Fruit fly (Drosophila melanogaster): ENCODE data around the gene CG33298.
A peak's percentile ranks its signal among the peaks of the same experiment; 100 is the strongest.

CG33298 gene

dm6 chr2L:9448322-9449256, 46.7 kb upstream of the CG33298 start (continued):
- TF ChIP-seq CG8119 (GFP tag; IDR thresholded peaks at IDR 0.05): no peak
- no peak for TF ChIP-seq fd85E (GFP tag; optimal IDR thresholded peaks at IDR 0.05)
- no peak for TF ChIP-seq CG10631 (GFP tag; optimal IDR thresholded peaks at IDR 0.05)
- TF ChIP-seq Eip75B (GFP tag; optimal IDR thresholded peaks at IDR 0.05): peak; percentile 70
- no peak for TF ChIP-seq CG34406 (GFP tag; optimal IDR thresholded peaks at IDR 0.05)
- TF ChIP-seq CG11902 (GFP tag; optimal IDR thresholded peaks at IDR 0.05): peak; percentile 30
- TF ChIP-seq Sox15 (GFP tag; optimal IDR thresholded peaks at IDR 0.05): peak; percentile 31
- peak; percentile 51 for TF ChIP-seq Eip78C (GFP tag)
- TF ChIP-seq Hr4 (GFP tag; optimal IDR thresholded peaks at IDR 0.05): peak; percentile 19
- no peak for TF ChIP-seq Lpt (GFP tag; optimal IDR thresholded peaks at IDR 0.05)
- TF ChIP-seq CG6163 (GFP tag; IDR thresholded peaks at IDR 0.05): no peak
- TF ChIP-seq Sox102F (GFP tag; optimal IDR thresholded peaks at IDR 0.05): no peak
- no peak for TF ChIP-seq Eip93F (GFP tag; optimal IDR thresholded peaks at IDR 0.05)
- TF ChIP-seq acj6 (GFP tag; optimal IDR thresholded peaks at IDR 0.05): peak; percentile 9
- no peak for TF ChIP-seq CG15336 (GFP tag; IDR thresholded peaks at IDR 0.05)
- peak; percentile 20 for TF ChIP-seq OdsH (GFP tag; optimal IDR thresholded peaks at IDR 0.05)
- TF ChIP-seq fkh (GFP tag; optimal IDR thresholded peaks at IDR 0.05): no peak
- TF ChIP-seq CG32006 (GFP tag; optimal IDR thresholded peaks at IDR 0.05): peak; percentile 43
- no peak for TF ChIP-seq dac (GFP tag; optimal IDR thresholded peaks at IDR 0.05)
- TF ChIP-seq Hr39 (GFP tag; optimal IDR thresholded peaks at IDR 0.05): peak; percentile 57
- TF ChIP-seq Hr38 (GFP tag; optimal IDR thresholded peaks at IDR 0.05): no peak
- TF ChIP-seq CG10669 (GFP tag; optimal IDR thresholded peaks at IDR 0.05): no peak

- peak; percentile 79 for TF ChIP-seq CG16779 (tag; optimal IDR thresholded peaks at IDR 0.05)
- TF ChIP-seq cyc (GFP tag; optimal IDR thresholded peaks at IDR 0.05): peak; percentile 92
- peak; percentile 93 for TF ChIP-seq CG7368 (GFP tag; optimal IDR thresholded peaks at IDR 0.05)
- TF ChIP-seq vri (GFP tag; optimal IDR thresholded peaks at IDR 0.05): peak; percentile 90
- peak; percentile 89 for TF ChIP-seq CG9139 (GFP tag; optimal IDR thresholded peaks at IDR 0.05)
- peak; percentile 93 for TF ChIP-seq CG6163 (GFP tag; IDR thresholded peaks at IDR 0.05)
- peak; percentile 96 for TF ChIP-seq achi (GFP tag; optimal IDR thresholded peaks at IDR 0.05)
- peak; percentile 89 for TF ChIP-seq CG1621 (tag; optimal IDR thresholded peaks at IDR 0.05)
- TF ChIP-seq acj6 (GFP tag; optimal IDR thresholded peaks at IDR 0.05): peak; percentile 96
- peak; percentile 86 for TF ChIP-seq fd85E (GFP tag; optimal IDR thresholded peaks at IDR 0.05)
- TF ChIP-seq spab (GFP tag; optimal IDR thresholded peaks at IDR 0.05): peak; percentile 95
- TF ChIP-seq Blimp-1 (GFP tag; optimal IDR thresholded peaks at IDR 0.05): peak; percentile 91
- TF ChIP-seq CG8319 (GFP tag; optimal IDR thresholded peaks at IDR 0.05): peak; percentile 88
- peak; percentile 90 for TF ChIP-seq CG4318 (GFP tag; optimal IDR thresholded peaks at IDR 0.05)
- peak; percentile 90 for TF ChIP-seq topi (GFP tag; optimal IDR thresholded peaks at IDR 0.05)
- peak; percentile 92 for TF ChIP-seq CG31627 (GFP tag; optimal IDR thresholded peaks at IDR 0.05)
- peak; percentile 91 for TF ChIP-seq CG3919 (GFP tag; optimal IDR thresholded peaks at IDR 0.05)
- peak; percentile 97 for TF ChIP-seq svp (GFP tag)
- TF ChIP-seq Sox102F (GFP tag; optimal IDR thresholded peaks at IDR 0.05): peak; percentile 89
- TF ChIP-seq CG11762 (GFP tag; optimal IDR thresholded peaks at IDR 0.05; ENCODE audit: insufficient read depth): peak; percentile 92
- TF ChIP-seq CG34406 (GFP tag; optimal IDR thresholded peaks at IDR 0.05): peak; percentile 94
- peak; percentile 98 for TF ChIP-seq CG8119 (GFP tag; IDR thresholded peaks at IDR 0.05)
- TF ChIP-seq Hr39 (GFP tag; optimal IDR thresholded peaks at IDR 0.05): peak; percentile 83
- TF ChIP-seq CG11902 (GFP tag; optimal IDR thresholded peaks at IDR 0.05): peak; percentile 93
- peak; percentile 97 for TF ChIP-seq Eip78C (GFP tag)
- TF ChIP-seq Ets96B (tag; optimal IDR thresholded peaks at IDR 0.05): peak; percentile 95
- peak; percentile 87 for TF ChIP-seq pdm3 (GFP tag; optimal IDR thresholded peaks at IDR 0.05)
- peak; percentile 96 for TF ChIP-seq CG6854 (GFP tag; optimal IDR thresholded peaks at IDR 0.05)
- TF ChIP-seq Sox15 (GFP tag; optimal IDR thresholded peaks at IDR 0.05): peak; percentile 96
- TF ChIP-seq CG10631 (GFP tag; optimal IDR thresholded peaks at IDR 0.05): peak; percentile 97
- TF ChIP-seq CG15336 (GFP tag; IDR thresholded peaks at IDR 0.05): peak; percentile 97
- TF ChIP-seq Gug (GFP tag; IDR thresholded peaks at IDR 0.05): peak; percentile 94
- peak; percentile 95 for TF ChIP-seq fd59A (GFP tag; optimal IDR thresholded peaks at IDR 0.05)
- TF ChIP-seq dsx (GFP tag; optimal IDR thresholded peaks at IDR 0.05; ENCODE audit: poor library complexity, severe bottlenecking): peak; percentile 91
- TF ChIP-seq esn (GFP tag; optimal IDR thresholded peaks at IDR 0.05): peak; percentile 95
- peak; percentile 93 for TF ChIP-seq Lpt (GFP tag; optimal IDR thresholded peaks at IDR 0.05)
Measured at dm6 chr2L:9449257-9449972, 45.9 kb upstream of the CG33298 start.

Data from whole organism, prepupa.